Worm (Caenorhabditis elegans) whole organism, mixed stage, embryonic: ENCODE data around the gene rft-1.

ENCODE experiments used
- blmp-1 ChIP-seq: fragments of 150-350 bp; optimal IDR thresholded peaks from 2 replicates; lab custom pipeline; 2014; ENCODE audit warnings: missing biosample characterization, missing genetic modification characterization
- ces-1 ChIP-seq: fragments of 150-350 bp; optimal IDR thresholded peaks from 2 replicates; lab custom pipeline; 2014; ENCODE audit warnings: missing biosample characterization, missing genetic modification reagents, missing genetic modification characterization
- nhr-237 ChIP-seq: fragments of 150-350 bp; optimal IDR thresholded peaks from 2 replicates; lab custom pipeline; 2014; ENCODE audit warnings: missing biosample characterization, missing genetic modification characterization
- nhr-28 ChIP-seq: fragments of 150-350 bp; optimal IDR thresholded peaks from 2 replicates; lab custom pipeline; 2014; ENCODE audit warnings: missing biosample characterization, missing genetic modification characterization
- snpc-4 ChIP-seq: fragments of 150-350 bp; optimal IDR thresholded peaks from 2 replicates; lab custom pipeline; 2014; ENCODE audit warnings: missing biosample characterization, missing genetic modification characterization
- unc-62 ChIP-seq: fragments of 150-350 bp; optimal IDR thresholded peaks from 2 replicates; lab custom pipeline; 2014; ENCODE audit warnings: missing biosample characterization, missing genetic modification reagents, missing genetic modification characterization
- zip-8 ChIP-seq: fragments of 150-350 bp; optimal IDR thresholded peaks from 2 replicates; lab custom pipeline; 2014; ENCODE audit warnings: missing biosample characterization, missing genetic modification characterization
- ztf-11 ChIP-seq: fragments of 150-350 bp; optimal IDR thresholded peaks from 2 replicates; lab custom pipeline; 2014; ENCODE audit warnings: missing biosample characterization, missing genetic modification characterization

ce11 chrV:4487888-4488287 is 44.9 kb upstream of the rft-1 start:
- TF ChIP-seq nhr-237 (no peak), zip-8 (tag; lab: Kevin White, UChicago) (no peak), ztf-11 (tag; lab: Kevin White, UChicago) (no peak), ces-1 (no peak), blmp-1 (tag; lab: Kevin White, UChicago) (no peak), nhr-28 (tag; lab: Kevin White, UChicago) (no peak), unc-62 (GFP tag; lab: Kevin White, UChicago) (no peak), snpc-4 (no peak)
